Worm (Caenorhabditis elegans) whole organism, L2 larva: Measurements from ENCODE around the gene clec-52.

Source experiments
- lin-13 ChIP-seq: fragments of 150-350 bp; optimal IDR thresholded peaks from 2 replicates; lab custom pipeline; 2014; ENCODE audit warnings: missing biosample characterization, missing genetic modification reagents, missing genetic modification characterization
- skn-1 ChIP-seq: sonication (generic microtip); optimal IDR thresholded peaks from 2 replicates; lab custom pipeline; 2017; ENCODE audit warnings: missing biosample characterization, missing genetic modification characterization

- no peak for TF ChIP-seq lin-13
- TF ChIP-seq skn-1: no peak
Measured at ce11 chrIV:8181404-8181803, 12.8 kb upstream of the clec-52 start.
